Fruit fly (Drosophila melanogaster) whole organism, embryonic: ENCODE data around the gene CG12766.
A peak's percentile ranks its signal among the peaks of the same experiment; 100 is the strongest.

Source experiments
- Antp ChIP-seq: fragments of 200-800 bp; sonication (Bioruptor generic); optimal IDR thresholded peaks from 3 replicates; lab custom pipeline; 2016; ENCODE audit warnings: missing biosample characterization, missing genetic modification characterization
- Bdp1 ChIP-seq: fragments of 200-800 bp; sonication (Bioruptor generic); optimal IDR thresholded peaks from 3 replicates; lab custom pipeline; 2016; ENCODE audit warnings: missing biosample characterization, missing genetic modification characterization
- CG10565 ChIP-seq: fragments of 200-800 bp; sonication (Bioruptor generic); optimal IDR thresholded peaks from 3 replicates; lab custom pipeline; 2016; ENCODE audit warnings: missing biosample characterization, mild to moderate bottlenecking, missing genetic modification characterization
- CG11398 ChIP-seq: fragments of 200-800 bp; sonication (Bioruptor generic); optimal IDR thresholded peaks from 2 replicates; lab custom pipeline; 2016; ENCODE audit warnings: missing biosample characterization, missing genetic modification characterization
- CG11723 ChIP-seq: fragments of 200-800 bp; sonication (Bioruptor generic); optimal IDR thresholded peaks from 2 replicates; lab custom pipeline; 2017; ENCODE audit warnings: missing biosample characterization, mild to moderate bottlenecking, missing genetic modification characterization
- CG12236 ChIP-seq: fragments of 200-800 bp; sonication (Bioruptor generic); optimal IDR thresholded peaks from 2 replicates; lab custom pipeline; 2016; ENCODE audit warnings: missing biosample characterization, missing genetic modification characterization
- CG12659 ChIP-seq: fragments of 200-800 bp; sonication (Bioruptor generic); optimal IDR thresholded peaks from 3 replicates; lab custom pipeline; 2017; ENCODE audit warnings: mild to moderate bottlenecking, missing biosample characterization, missing genetic modification reagents, missing genetic modification characterization
- CG13123 ChIP-seq: fragments of 200-800 bp; sonication (Bioruptor generic); optimal IDR thresholded peaks from 2 replicates; lab custom pipeline; 2016; ENCODE audit warnings: missing biosample characterization, missing genetic modification characterization
- CG17912 ChIP-seq: fragments of 200-800 bp; sonication (Bioruptor generic); optimal IDR thresholded peaks from 2 replicates; lab custom pipeline; 2018; ENCODE audit warnings: missing biosample characterization, mild to moderate bottlenecking, missing genetic modification characterization
- CG18476 ChIP-seq: fragments of 200-800 bp; sonication (Bioruptor generic); optimal IDR thresholded peaks from 2 replicates; lab custom pipeline; 2016; ENCODE audit warnings: missing biosample characterization, mild to moderate bottlenecking, missing genetic modification characterization
- CG2889 ChIP-seq: fragments of 200-800 bp; sonication (Bioruptor generic); IDR thresholded peaks from 3 replicates; pipeline ENCODE4 v1.3.6; 2022; ENCODE audit warnings: missing biosample characterization, missing genetic modification characterization
- CG30020 ChIP-seq: fragments of 200-800 bp; optimal IDR thresholded peaks from 2 replicates; lab custom pipeline; 2019; ENCODE audit warnings: missing biosample characterization, mild to moderate bottlenecking, missing genetic modification characterization, moderate library complexity
- CG3726 ChIP-seq: fragments of 200-800 bp; sonication (Bioruptor generic); IDR thresholded peaks from 3 replicates; pipeline ENCODE4, ENCODE4 v1.3.6; 2022; ENCODE audit warnings: missing biosample characterization, missing genetic modification characterization
- CG4328 ChIP-seq: fragments of 200-800 bp; sonication (Bioruptor generic); optimal IDR thresholded peaks from 3 replicates; lab custom pipeline; 2017; ENCODE audit warnings: missing biosample characterization, missing genetic modification reagents, missing genetic modification characterization
- CG4854 ChIP-seq: fragments of 200-800 bp; sonication (Bioruptor generic); optimal IDR thresholded peaks from 2 replicates; lab custom pipeline; 2016; ENCODE audit warnings: missing biosample characterization, missing genetic modification characterization, inconsistent platforms
- CG5180 ChIP-seq: fragments of 200-800 bp; sonication (Bioruptor generic); optimal IDR thresholded peaks from 3 replicates; lab custom pipeline; 2017; ENCODE audit warnings: missing biosample characterization, missing genetic modification characterization, mild to moderate bottlenecking, moderate library complexity, missing genetic modification reagents
- CG7357 ChIP-seq: fragments of 200-800 bp; sonication (Bioruptor generic); IDR thresholded peaks from 3 replicates; pipeline ENCODE4 v1.3.6; 2022; ENCODE audit warnings: missing biosample characterization, missing genetic modification characterization
- CG7786 ChIP-seq: fragments of 200-800 bp; sonication (Bioruptor generic); optimal IDR thresholded peaks from 2 replicates; lab custom pipeline; 2016; ENCODE audit warnings: missing biosample characterization, missing genetic modification characterization
- CG8388 ChIP-seq: fragments of 200-800 bp; sonication (Bioruptor generic); optimal IDR thresholded peaks from 2 replicates; lab custom pipeline; 2019; ENCODE audit warnings: missing biosample characterization, mild to moderate bottlenecking, missing genetic modification characterization, moderate library complexity
- CG9215 ChIP-seq: fragments of 200-800 bp; sonication (Bioruptor generic); IDR thresholded peaks from 2 replicates; pipeline ENCODE4 v1.3.6; 2022; ENCODE audit warnings: missing biosample characterization, missing genetic modification characterization
- CG9932 ChIP-seq: fragments of 200-800 bp; sonication (Bioruptor generic); IDR thresholded peaks from 2 replicates; pipeline ENCODE4 v1.3.6; 2022; ENCODE audit warnings: missing biosample characterization, missing genetic modification characterization
- Drgx ChIP-seq: fragments of 200-800 bp; sonication (Bioruptor generic); IDR thresholded peaks from 2 replicates; pipeline ENCODE4 v1.3.6; 2022; ENCODE audit warnings: missing biosample characterization, missing genetic modification characterization
- HLH4C ChIP-seq: fragments of 200-800 bp; sonication (Bioruptor generic); IDR thresholded peaks from 3 replicates; pipeline ENCODE4 v1.3.6; 2022; ENCODE audit warnings: missing biosample characterization, missing genetic modification characterization; ENCODE audit not compliant: partially characterized antibody
- HLH54F ChIP-seq: fragments of 200-800 bp; sonication (Bioruptor generic); optimal IDR thresholded peaks from 3 replicates; lab custom pipeline; 2016; ENCODE audit warnings: missing biosample characterization, missing genetic modification characterization
- HmgD ChIP-seq: fragments of 200-800 bp; sonication (Bioruptor generic); optimal IDR thresholded peaks from 3 replicates; lab custom pipeline; 2016; ENCODE audit warnings: missing biosample characterization, missing genetic modification characterization
- Oli ChIP-seq: fragments of 200-800 bp; sonication (Bioruptor generic); optimal IDR thresholded peaks from 2 replicates; lab custom pipeline; 2018; ENCODE audit warnings: missing biosample characterization, mild to moderate bottlenecking, missing genetic modification characterization, moderate library complexity
- Sry-δ ChIP-seq: fragments of 200-800 bp; sonication (Bioruptor generic); optimal IDR thresholded peaks from 2 replicates; lab custom pipeline; 2016; ENCODE audit warnings: missing biosample characterization, missing genetic modification characterization
- YL-1 ChIP-seq: fragments of 200-800 bp; sonication (Bioruptor generic); optimal IDR thresholded peaks from 3 replicates; lab custom pipeline; 2017; ENCODE audit warnings: missing biosample characterization, mild to moderate bottlenecking, missing genetic modification characterization
- az2 ChIP-seq: fragments of 200-800 bp; sonication (Bioruptor generic); optimal IDR thresholded peaks from 3 replicates; lab custom pipeline; 2016; ENCODE audit warnings: missing biosample characterization, missing genetic modification characterization
- chn ChIP-seq: fragments of 200-800 bp; sonication (Bioruptor generic); optimal IDR thresholded peaks from 2 replicates; lab custom pipeline; 2016; ENCODE audit warnings: missing biosample characterization, missing genetic modification characterization
- cwo ChIP-seq: fragments of 200-800 bp; sonication (Bioruptor generic); optimal IDR thresholded peaks from 3 replicates; lab custom pipeline; 2017; ENCODE audit warnings: missing biosample characterization, missing genetic modification characterization, mild to moderate bottlenecking, moderate library complexity, missing genetic modification reagents
- dm ChIP-seq: fragments of 200-800 bp; sonication (Bioruptor generic); optimal IDR thresholded peaks from 3 replicates; lab custom pipeline; 2016; ENCODE audit warnings: missing biosample characterization, missing genetic modification characterization
- dpn ChIP-seq, 2 experiments: fragments of 200-800 bp; sonication (Bioruptor generic); optimal IDR thresholded peaks; 3 replicates each; lab custom pipeline; 2016; ENCODE audit warnings: missing biosample characterization in 2 of 2, missing genetic modification characterization in 2 of 2
- ewg ChIP-seq: fragments of 200-800 bp; sonication (Bioruptor generic); optimal IDR thresholded peaks from 3 replicates; lab custom pipeline; 2017; ENCODE audit warnings: mild to moderate bottlenecking, missing biosample characterization, missing genetic modification reagents, missing genetic modification characterization
- gcm ChIP-seq: fragments of 200-800 bp; sonication (Bioruptor generic); optimal IDR thresholded peaks from 2 replicates; lab custom pipeline; 2019; ENCODE audit warnings: missing biosample characterization, mild to moderate bottlenecking, missing genetic modification characterization, moderate library complexity
- kni ChIP-seq: fragments of 200-800 bp; sonication (Bioruptor generic); optimal IDR thresholded peaks from 3 replicates; lab custom pipeline; 2017; ENCODE audit warnings: mild to moderate bottlenecking, missing biosample characterization, missing genetic modification reagents, missing genetic modification characterization
- mam ChIP-seq: fragments of 200-800 bp; sonication (Bioruptor generic); optimal IDR thresholded peaks from 3 replicates; lab custom pipeline; 2016; ENCODE audit warnings: missing biosample characterization, missing genetic modification characterization
- odd ChIP-seq: fragments of 200-800 bp; sonication (Bioruptor generic); optimal IDR thresholded peaks from 2 replicates; lab custom pipeline; 2017; ENCODE audit warnings: missing biosample characterization, mild to moderate bottlenecking, missing genetic modification characterization
- phol ChIP-seq: fragments of 200-800 bp; sonication (Bioruptor generic); optimal IDR thresholded peaks from 3 replicates; lab custom pipeline; 2018; ENCODE audit warnings: missing biosample characterization, mild to moderate bottlenecking, missing genetic modification characterization, moderate library complexity
- pnt ChIP-seq: fragments of 200-800 bp; sonication (Bioruptor generic); optimal IDR thresholded peaks from 3 replicates; lab custom pipeline; 2016; ENCODE audit warnings: missing biosample characterization, missing genetic modification characterization
- psq ChIP-seq: fragments of 200-800 bp; sonication (Bioruptor generic); optimal IDR thresholded peaks from 2 replicates; lab custom pipeline; 2017; ENCODE audit warnings: missing biosample characterization, missing genetic modification characterization
- pum ChIP-seq: fragments of 200-800 bp; sonication (Bioruptor generic); optimal IDR thresholded peaks from 2 replicates; lab custom pipeline; 2016; ENCODE audit warnings: missing biosample characterization, missing genetic modification characterization
- seq ChIP-seq: fragments of 200-800 bp; sonication (Bioruptor generic); IDR thresholded peaks from 2 replicates; pipeline ENCODE4 v1.3.6; 2022; ENCODE audit warnings: missing biosample characterization, missing genetic modification characterization
- sima ChIP-seq: fragments of 200-800 bp; sonication (Bioruptor generic); optimal IDR thresholded peaks from 2 replicates; lab custom pipeline; 2016; ENCODE audit warnings: missing biosample characterization, missing genetic modification characterization
- slou ChIP-seq: fragments of 200-800 bp; sonication (Bioruptor generic); optimal IDR thresholded peaks from 3 replicates; lab custom pipeline; 2016; ENCODE audit warnings: missing biosample characterization, missing genetic modification characterization
- sna ChIP-seq: fragments of 200-800 bp; sonication (Bioruptor generic); IDR thresholded peaks from 2 replicates; pipeline ENCODE4 v1.3.6; 2022; ENCODE audit warnings: missing biosample characterization, missing genetic modification characterization; ENCODE audit not compliant: partially characterized antibody
- stwl ChIP-seq: fragments of 200-800 bp; sonication (Bioruptor generic); optimal IDR thresholded peaks from 3 replicates; lab custom pipeline; 2018; ENCODE audit warnings: missing biosample characterization, mild to moderate bottlenecking, missing genetic modification characterization, moderate library complexity
- toy ChIP-seq: fragments of 200-800 bp; sonication (Bioruptor generic); IDR thresholded peaks from 2 replicates; pipeline ENCODE4 v1.3.6; 2022; ENCODE audit warnings: missing biosample characterization, missing genetic modification characterization
- usp ChIP-seq: fragments of >200 bp; optimal IDR thresholded peaks from 2 replicates; lab custom pipeline; 2017; ENCODE audit warnings: missing biosample characterization, missing genetic modification characterization
- vvl ChIP-seq: fragments of 200-800 bp; sonication (Bioruptor generic); IDR thresholded peaks from 2 replicates; pipeline ENCODE4 v1.3.6; 2022; ENCODE audit warnings: missing biosample characterization, missing genetic modification characterization
- yki ChIP-seq: fragments of >200 bp; optimal IDR thresholded peaks from 3 replicates; lab custom pipeline; 2018

Gene CG12766

DNA sequence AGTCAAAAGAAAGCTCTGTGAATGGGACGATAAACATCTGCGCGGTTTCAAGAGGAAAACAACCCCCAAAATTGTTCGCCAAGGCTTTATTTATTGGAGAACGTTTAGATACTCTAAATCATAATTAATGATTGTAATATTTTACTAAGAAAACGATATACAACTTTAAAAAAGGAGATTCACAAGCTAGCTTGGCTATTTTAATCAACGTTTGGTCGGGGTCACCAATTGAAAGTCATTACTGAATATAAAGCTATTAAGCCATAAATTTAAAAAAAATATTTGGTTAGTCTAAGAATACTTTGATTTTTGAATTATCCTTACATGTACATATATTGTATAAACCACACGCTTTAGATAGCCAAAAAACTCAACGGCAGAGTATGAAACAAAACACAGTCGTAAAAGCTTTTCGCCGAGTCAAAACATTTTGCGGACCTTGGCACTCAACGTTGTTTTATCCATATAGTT lies 47.7 kb downstream of the CG12766 start, which contains the start of gene Fie (continued):
- TF ChIP-seq CG12659 (peak; percentile 78), usp (GFP tag; lab: Kevin White, UChicago) (no peak), HLH54F (GFP tag; lab: Kevin White, UChicago) (peak; percentile 60), Antp (no peak), seq (GFP tag; lab: Robert Waterston, UW) (peak; percentile 67), CG12236 (no peak), CG7357 (0 out of 3 replicates have a peak, but pooled peaks have one; percentile 48), pnt (GFP tag; lab: Kevin White, UChicago) (no peak), Drgx (peak; percentile 27; the same call in 1 of the 2 replicates), HLH4C (GFP tag; lab: Robert Waterston, UW) (no peak), gcm (GFP tag; lab: Kevin White, UChicago) (peak; percentile 13), Oli (peak; percentile 80), vvl (GFP tag; lab: Robert Waterston, UW) (peak; percentile 35; the same call in 1 of the 2 replicates), CG2889 (GFP tag; lab: Robert Waterston, UW) (no peak), stwl (tag; lab: Kevin White, UChicago) (no peak), cwo (peak; percentile 66), CG5180 (peak; percentile 39), kni (no peak), CG17912 (GFP tag; lab: Kevin White, UChicago) (no peak), CG30020 (tag; lab: Kevin White, UChicago) (no peak), CG13123 (GFP tag; lab: Kevin White, UChicago) (no peak), slou (GFP tag; lab: Kevin White, UChicago) (peak; percentile 40), CG9932 (peak; percentile 40; the same call in 1 of the 2 replicates), CG8388 (GFP tag; lab: Kevin White, UChicago) (peak; percentile 40), mam (GFP tag; lab: Kevin White, UChicago) (peak; percentile 43), psq (GFP tag; lab: Kevin White, UChicago) (no peak), ewg (GFP tag; lab: Kevin White, UChicago) (peak; percentile 62), az2 (GFP tag; lab: Kevin White, UChicago) (peak; percentile 52), CG18476 (GFP tag; lab: Kevin White, UChicago) (peak; percentile 50), sima (no peak), dm (no peak), YL-1 (GFP tag; lab: Kevin White, UChicago) (no peak), pum (GFP tag; lab: Kevin White, UChicago) (no peak), CG4328 (GFP tag; lab: Kevin White, UChicago) (no peak), CG10565 (GFP tag; lab: Kevin White, UChicago) (no peak), phol (tag; lab: Kevin White, UChicago) (peak; percentile 55), CG11398 (GFP tag; lab: Kevin White, UChicago) (no peak), CG7786 (GFP tag; lab: Kevin White, UChicago) (peak; percentile 41), Sry-δ (GFP tag; lab: Kevin White, UChicago) (no peak), dpn (GFP tag; optimal IDR thresholded peaks at IDR 0.05; lab: Kevin White, UChicago) (peak; percentile 31 to 50), CG11723 (GFP tag; lab: Kevin White, UChicago) (peak; percentile 35), Bdp1 (GFP tag; lab: Kevin White, UChicago) (peak; percentile 46), yki (lab: Kevin White, UChicago) (no peak), CG3726 (no peak), toy (GFP tag; lab: Robert Waterston, UW) (no peak), sna (GFP tag; lab: Robert Waterston, UW) (no peak), CG4854 (peak; percentile 6), odd (peak; percentile 76), HmgD (GFP tag; lab: Kevin White, UChicago) (no peak), chn (GFP tag; lab: Kevin White, UChicago) (peak; percentile 51), CG9215 (GFP tag; lab: Robert Waterston, UW) (peak; percentile 43; the same call in 1 of the 2 replicates)
